Fruit fly (Drosophila melanogaster) whole organism, embryonic: ENCODE data around the gene Pdhb.
A peak's percentile ranks its signal among the peaks of the same experiment; 100 is the strongest.

ENCODE experiments used
- Ada2b ChIP-seq: fragments of 200-800 bp; sonication (Bioruptor generic); IDR thresholded peaks from 2 replicates; pipeline ENCODE4 v1.3.6; 2022; ENCODE audit warnings: missing biosample characterization, missing genetic modification characterization
- BEAF-32 ChIP-seq: fragments of 200-800 bp; sonication (Bioruptor generic); optimal IDR thresholded peaks from 3 replicates; lab custom pipeline; 2017; ENCODE audit warnings: missing biosample characterization, missing genetic modification characterization, mild to moderate bottlenecking, moderate library complexity, missing genetic modification reagents
- Bdp1 ChIP-seq: fragments of 200-800 bp; sonication (Bioruptor generic); optimal IDR thresholded peaks from 3 replicates; lab custom pipeline; 2016; ENCODE audit warnings: missing biosample characterization, missing genetic modification characterization
- CG12236 ChIP-seq: fragments of 200-800 bp; sonication (Bioruptor generic); optimal IDR thresholded peaks from 2 replicates; lab custom pipeline; 2016; ENCODE audit warnings: missing biosample characterization, missing genetic modification characterization
- CG14014 ChIP-seq: fragments of 200-800 bp; sonication (Bioruptor generic); IDR thresholded peaks from 2 replicates; pipeline ENCODE4 v1.3.6; 2022; ENCODE audit warnings: missing biosample characterization, missing genetic modification characterization
- CG14050 ChIP-seq: fragments of 200-800 bp; sonication (Bioruptor generic); IDR thresholded peaks from 3 replicates; pipeline ENCODE4 v1.3.6; 2022; ENCODE audit warnings: missing biosample characterization, missing genetic modification characterization
- CG14441 ChIP-seq: fragments of 200-800 bp; sonication (Bioruptor generic); IDR thresholded peaks from 2 replicates; pipeline ENCODE4 v1.3.6; 2022; ENCODE audit warnings: missing biosample characterization, missing genetic modification characterization
- CG14710 ChIP-seq: fragments of 200-800 bp; sonication (Bioruptor generic); optimal IDR thresholded peaks from 3 replicates; lab custom pipeline; 2019; ENCODE audit warnings: missing biosample characterization, mild to moderate bottlenecking, missing genetic modification characterization, moderate library complexity
- CG1529 ChIP-seq: fragments of 200-800 bp; sonication (Bioruptor generic); optimal IDR thresholded peaks from 3 replicates; lab custom pipeline; 2018; ENCODE audit warnings: missing biosample characterization, missing genetic modification characterization
- CG15601 ChIP-seq: fragments of 200-800 bp; sonication (Bioruptor generic); optimal IDR thresholded peaks from 3 replicates; lab custom pipeline; 2019; ENCODE audit warnings: missing biosample characterization, mild to moderate bottlenecking, missing genetic modification characterization, moderate library complexity
- CG16863 ChIP-seq: fragments of 200-800 bp; sonication (Bioruptor generic); optimal IDR thresholded peaks from 3 replicates; lab custom pipeline; 2016; ENCODE audit warnings: missing biosample characterization, missing genetic modification characterization
- CG1832 ChIP-seq: fragments of 200-800 bp; sonication (Bioruptor generic); optimal IDR thresholded peaks from 2 replicates; lab custom pipeline; 2017; ENCODE audit warnings: missing biosample characterization, mild to moderate bottlenecking, missing genetic modification characterization, inconsistent platforms
- CG3163 ChIP-seq: fragments of 200-800 bp; sonication (Bioruptor generic); optimal IDR thresholded peaks from 3 replicates; lab custom pipeline; 2016; ENCODE audit warnings: missing biosample characterization, missing genetic modification characterization
- CG32772 ChIP-seq: fragments of 200-800 bp; sonication (Bioruptor generic); IDR thresholded peaks from 2 replicates; pipeline ENCODE4 v1.3.6; 2022; ENCODE audit warnings: missing biosample characterization, missing genetic modification characterization
- CG4617 ChIP-seq: fragments of 200-800 bp; sonication (Bioruptor generic); optimal IDR thresholded peaks from 3 replicates; lab custom pipeline; 2016; ENCODE audit warnings: missing biosample characterization, missing genetic modification characterization, borderline replicate concordance
- CG5180 ChIP-seq: fragments of 200-800 bp; sonication (Bioruptor generic); optimal IDR thresholded peaks from 3 replicates; lab custom pipeline; 2017; ENCODE audit warnings: missing biosample characterization, missing genetic modification characterization, mild to moderate bottlenecking, moderate library complexity, missing genetic modification reagents
- CG6854 ChIP-seq: fragments of 200-800 bp; sonication (Bioruptor generic); optimal IDR thresholded peaks from 3 replicates; lab custom pipeline; 2017; ENCODE audit warnings: missing biosample characterization, mild to moderate bottlenecking, missing genetic modification characterization
- CG9932 ChIP-seq: fragments of 200-800 bp; sonication (Bioruptor generic); IDR thresholded peaks from 2 replicates; pipeline ENCODE4 v1.3.6; 2022; ENCODE audit warnings: missing biosample characterization, missing genetic modification characterization
- D19B ChIP-seq: fragments of 200-800 bp; sonication (Bioruptor generic); optimal IDR thresholded peaks from 2 replicates; lab custom pipeline; 2017; ENCODE audit warnings: missing biosample characterization, mild to moderate bottlenecking, missing genetic modification characterization
- Deaf1 ChIP-seq: fragments of 200-800 bp; optimal IDR thresholded peaks from 3 replicates; lab custom pipeline; 2019; ENCODE audit warnings: missing biosample characterization, mild to moderate bottlenecking, missing genetic modification characterization, moderate library complexity
- Dll ChIP-seq: fragments of 200-800 bp; sonication (Bioruptor generic); IDR thresholded peaks from 4 replicates; pipeline ENCODE4 v1.3.6; 2022; ENCODE audit warnings: missing biosample characterization, missing genetic modification characterization; ENCODE audit not compliant: partially characterized antibody
- Dref ChIP-seq: fragments of 200-800 bp; sonication (Bioruptor generic); IDR thresholded peaks from 2 replicates; pipeline ENCODE4 v1.3.6; 2022; ENCODE audit warnings: missing biosample characterization, missing genetic modification characterization
- E2f1 ChIP-seq: fragments of 200-800 bp; sonication (Bioruptor generic); IDR thresholded peaks from 2 replicates; pipeline ENCODE4 v1.3.6; 2022; ENCODE audit warnings: missing biosample characterization, missing genetic modification characterization
- HHEX ChIP-seq: fragments of 200-800 bp; sonication (Bioruptor generic); optimal IDR thresholded peaks from 3 replicates; lab custom pipeline; 2017; ENCODE audit warnings: missing biosample characterization, mild to moderate bottlenecking, missing genetic modification characterization, missing genetic modification reagents
- HLHmδ ChIP-seq: fragments of 200-800 bp; sonication (Bioruptor generic); optimal IDR thresholded peaks from 2 replicates; lab custom pipeline; 2018; ENCODE audit warnings: missing biosample characterization, mild to moderate bottlenecking, missing genetic modification characterization, moderate library complexity
- HmgD ChIP-seq: fragments of 200-800 bp; sonication (Bioruptor generic); optimal IDR thresholded peaks from 3 replicates; lab custom pipeline; 2016; ENCODE audit warnings: missing biosample characterization, missing genetic modification characterization
- MTF-1 ChIP-seq: fragments of 200-800 bp; sonication (Bioruptor generic); optimal IDR thresholded peaks from 2 replicates; lab custom pipeline; 2018; ENCODE audit warnings: missing biosample characterization, mild to moderate bottlenecking, missing genetic modification characterization, borderline replicate concordance
- Med ChIP-seq: fragments of 200-800 bp; sonication (Bioruptor generic); peaks from one replicate; lab custom pipeline; 2016; ENCODE audit warnings: missing biosample characterization, missing genetic modification characterization, mild to moderate bottlenecking, inconsistent platforms, moderate library complexity
- Meics ChIP-seq: fragments of 200-800 bp; sonication (Bioruptor generic); optimal IDR thresholded peaks from 2 replicates; lab custom pipeline; 2017; ENCODE audit warnings: missing biosample characterization, mild to moderate bottlenecking, missing genetic modification characterization
- Myb ChIP-seq: fragments of 200-800 bp; sonication (Bioruptor generic); optimal IDR thresholded peaks from 2 replicates; lab custom pipeline; 2016; ENCODE audit warnings: missing biosample characterization, missing genetic modification characterization
- Nf-YB ChIP-seq: fragments of 200-800 bp; sonication (Bioruptor generic); optimal IDR thresholded peaks from 3 replicates; lab custom pipeline; 2019; ENCODE audit warnings: missing biosample characterization, mild to moderate bottlenecking, missing genetic modification characterization, moderate library complexity
- Poxn ChIP-seq: fragments of 200-800 bp; sonication (Bioruptor generic); IDR thresholded peaks from 2 replicates; pipeline ENCODE4 v1.3.6; 2022; ENCODE audit warnings: missing biosample characterization, missing genetic modification characterization
- Sin3A ChIP-seq: fragments of >200 bp; optimal IDR thresholded peaks from 2 replicates; lab custom pipeline; 2018
- TFAM ChIP-seq: fragments of 200-800 bp; sonication (Bioruptor generic); optimal IDR thresholded peaks from 2 replicates; lab custom pipeline; 2017; ENCODE audit warnings: missing biosample characterization, missing genetic modification characterization, inconsistent platforms
- ab ChIP-seq: fragments of 200-800 bp; sonication (Bioruptor generic); optimal IDR thresholded peaks from 2 replicates; lab custom pipeline; 2016; ENCODE audit warnings: missing biosample characterization, missing genetic modification characterization
- ac ChIP-seq: fragments of 200-800 bp; sonication (Bioruptor generic); optimal IDR thresholded peaks from 3 replicates; lab custom pipeline; 2017; ENCODE audit warnings: missing biosample characterization, mild to moderate bottlenecking, missing genetic modification characterization
- caup ChIP-seq: fragments of 200-800 bp; sonication (Bioruptor generic); optimal IDR thresholded peaks from 3 replicates; lab custom pipeline; 2017; ENCODE audit warnings: missing biosample characterization, mild to moderate bottlenecking, missing genetic modification characterization, moderate library complexity; ENCODE audit not compliant: severe bottlenecking
- crol ChIP-seq: fragments of 200-800 bp; sonication (Bioruptor generic); IDR thresholded peaks from 2 replicates; pipeline ENCODE4 v1.3.6; 2022; ENCODE audit warnings: missing biosample characterization, missing genetic modification characterization
- eve ChIP-seq, 2 experiments: fragments of >200 bp; optimal IDR thresholded peaks; 2 replicates each; lab custom pipeline; 2017; ENCODE audit warnings: missing biosample characterization in 2 of 2, missing genetic modification characterization in 2 of 2
- gsb ChIP-seq: fragments of 200-800 bp; sonication (Bioruptor generic); IDR thresholded peaks from 2 replicates; pipeline ENCODE4 v1.3.6; 2022; ENCODE audit warnings: missing biosample characterization, missing genetic modification characterization
- ham ChIP-seq: fragments of 200-800 bp; sonication (Bioruptor generic); IDR thresholded peaks from 2 replicates; pipeline ENCODE4 v1.3.6; 2022; ENCODE audit warnings: missing biosample characterization, missing genetic modification characterization
- insv ChIP-seq, 2 experiments: fragments of 200-800 bp; sonication (Bioruptor generic); optimal IDR thresholded peaks; 3 replicates each; lab custom pipeline; 2016 to 2018; ENCODE audit warnings: missing biosample characterization in 2 of 2, missing genetic modification characterization in 2 of 2
- knrl ChIP-seq: fragments of 200-800 bp; sonication (Bioruptor generic); IDR thresholded peaks from 3 replicates; pipeline ENCODE4 v1.3.6; 2022; ENCODE audit warnings: missing biosample characterization, missing genetic modification characterization; ENCODE audit not compliant: partially characterized antibody
- shn ChIP-seq: fragments of 200-800 bp; sonication (Bioruptor generic); optimal IDR thresholded peaks from 3 replicates; lab custom pipeline; 2016; ENCODE audit warnings: missing biosample characterization, missing genetic modification characterization
- so ChIP-seq: fragments of 200-800 bp; sonication (Bioruptor generic); IDR thresholded peaks from 3 replicates; pipeline ENCODE4 v1.3.6; 2022; ENCODE audit warnings: missing biosample characterization, missing genetic modification characterization
- tio ChIP-seq: fragments of 200-800 bp; sonication (Bioruptor generic); optimal IDR thresholded peaks from 2 replicates; lab custom pipeline; 2017; ENCODE audit warnings: missing biosample characterization, missing genetic modification characterization, inconsistent platforms
- tx ChIP-seq: fragments of 200-800 bp; sonication (Bioruptor generic); optimal IDR thresholded peaks from 2 replicates; lab custom pipeline; 2016; ENCODE audit warnings: missing biosample characterization, missing genetic modification characterization
- wek ChIP-seq: fragments of 200-800 bp; sonication (Bioruptor generic); optimal IDR thresholded peaks from 3 replicates; lab custom pipeline; 2018; ENCODE audit warnings: missing biosample characterization, mild to moderate bottlenecking, missing genetic modification characterization, moderate library complexity

Gene Pdhb

dm6 chr3R:29157418-29158398, 44.8 kb downstream of the Pdhb start, which contains the start of gene rdog (continued):
- TF ChIP-seq HmgD (GFP tag; lab: Kevin White, UChicago) (peak; percentile 46), wek (GFP tag; lab: Kevin White, UChicago) (peak; percentile 11), TFAM (GFP tag; lab: Kevin White, UChicago) (no peak), Poxn (GFP tag; lab: Robert Waterston, UW) (no peak), knrl (GFP tag; lab: Robert Waterston, UW) (no peak; the same call in 2 of the 3 replicates), D19B (peak; percentile 99), crol (GFP tag; lab: Robert Waterston, UW) (no peak), BEAF-32 (GFP tag; lab: Kevin White, UChicago) (no peak), tio (GFP tag; lab: Kevin White, UChicago) (peak; percentile 38), shn (peak; percentile 81), Med (peak; percentile 85), CG16863 (GFP tag; lab: Kevin White, UChicago) (peak; percentile 83), ham (GFP tag; lab: Robert Waterston, UW) (no peak), CG14441 (GFP tag; lab: Robert Waterston, UW) (peak; percentile 55), Bdp1 (peak; percentile 71), CG15601 (tag; lab: Kevin White, UChicago) (peak; percentile 67), Dll (GFP tag; lab: Robert Waterston, UW) (no peak), CG6854 (GFP tag; lab: Kevin White, UChicago) (peak; percentile 72), CG14050 (GFP tag; lab: Robert Waterston, UW) (peak; percentile 41; the same call in 1 of the 3 replicates), CG1529 (GFP tag; lab: Kevin White, UChicago) (peak; percentile 61), Ada2b (GFP tag; lab: Robert Waterston, UW) (peak; percentile 49), ab (peak; percentile 67), CG14710 (tag; lab: Kevin White, UChicago) (peak; percentile 79), CG4617 (GFP tag; lab: Kevin White, UChicago) (peak; percentile 46), tx (GFP tag; lab: Kevin White, UChicago) (peak; percentile 64), gsb (GFP tag; lab: Robert Waterston, UW) (no peak), MTF-1 (GFP tag; lab: Kevin White, UChicago) (no peak), Nf-YB (GFP tag; lab: Kevin White, UChicago) (peak; percentile 55), CG5180 (GFP tag; lab: Kevin White, UChicago) (peak; percentile 57), so (GFP tag; lab: Robert Waterston, UW) (no peak; the same call in 2 of the 3 replicates), HHEX (peak; percentile 75), CG9932 (GFP tag; lab: Robert Waterston, UW) (peak; percentile 56), insv (GFP tag; optimal IDR thresholded peaks at IDR 0.05; lab: Kevin White, UChicago) (peak; percentile 33 to 40), HLHmδ (no peak), Dref (no peak), ac (GFP tag; lab: Kevin White, UChicago) (peak; percentile 66), Myb (GFP tag; lab: Kevin White, UChicago) (peak; percentile 55), Meics (GFP tag; lab: Kevin White, UChicago) (peak; percentile 81), CG3163 (GFP tag; lab: Kevin White, UChicago) (peak; percentile 69), caup (GFP tag; lab: Kevin White, UChicago) (peak; percentile 75), CG12236 (GFP tag; lab: Kevin White, UChicago) (peak; percentile 68), CG14014 (GFP tag; lab: Robert Waterston, UW) (peak; percentile 40; the same call in 1 of the 2 replicates), eve (GFP tag; optimal IDR thresholded peaks at IDR 0.05; lab: Kevin White, UChicago) (no peak), Deaf1 (peak; percentile 63), Sin3A (peak; percentile 33), E2f1 (no peak; the same call in 1 of the 2 replicates), CG32772 (GFP tag; lab: Robert Waterston, UW) (no peak), CG1832 (no peak)
